Fruit fly (Drosophila melanogaster) S2 (cell line): ENCODE results near the gene CG3306.

Experiments
- CG8478 ChIP-seq: fragments of >200 bp; optimal IDR thresholded peaks from 2 replicates; lab custom pipeline; 2018
- CTCF ChIP-seq, 2 experiments: fragments of >200 bp; optimal IDR thresholded peaks; 2 replicates each; lab custom pipeline; 2018

dm6 chr3L:9624014-9624413 lies 22.7 kb downstream of the CG3306 start, which contains the start of gene CG3335:
- TF ChIP-seq CTCF (optimal IDR thresholded peaks at IDR 0.05; lab: Kevin White, UChicago), result no peak
- TF ChIP-seq CG8478 (lab: Kevin White, UChicago), result no peak
